Worm (Caenorhabditis elegans): ENCODE data around the gene msp-3.

msp-3 gene

DNA sequence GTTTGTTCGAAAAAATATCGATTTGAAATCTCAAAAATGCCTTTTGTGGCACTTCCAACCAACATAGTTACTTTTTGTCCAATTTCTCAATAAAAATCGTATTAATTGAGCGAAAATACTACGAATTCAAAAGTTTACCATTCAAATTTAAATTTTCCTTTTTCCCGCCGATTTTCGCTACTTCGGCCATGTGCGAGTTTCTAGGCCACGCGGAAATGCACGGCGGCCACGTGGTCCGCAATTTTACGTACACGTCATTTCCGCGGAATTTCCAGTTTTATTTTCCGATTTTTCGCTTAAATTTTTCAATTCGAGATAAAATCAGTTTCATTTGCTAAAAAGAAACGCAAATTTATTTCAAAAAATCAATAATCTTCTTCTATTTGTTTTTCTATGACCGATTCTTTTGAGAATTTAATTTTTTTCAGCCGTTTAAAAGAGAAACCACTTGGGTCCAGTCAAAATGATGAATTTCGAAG, 46.1 kb downstream of the msp-3 start, which contains the start of gene eas-1:
TSS of gene eas-1 (plus strand) at position 429 of the 479 bp plus-strand sequence.
- TF ChIP-seq sptf-1 (tag; optimal IDR thresholded peaks at IDR 0.05) (peak; percentile 43), sem-2 (GFP tag; optimal IDR thresholded peaks at IDR 0.05) (no peak), ceh-83 (GFP tag; optimal IDR thresholded peaks at IDR 0.05) (no peak), nhr-12 (tag; optimal IDR thresholded peaks at IDR 0.05) (no peak), elt-3 (tag; optimal IDR thresholded peaks at IDR 0.05) (no peak), mep-1 (tag; optimal IDR thresholded peaks at IDR 0.05) (peak; percentile 68), hlh-1 (tag; optimal IDR thresholded peaks at IDR 0.05) (no peak), ceh-39 (tag; optimal IDR thresholded peaks at IDR 0.05) (no peak), cnd-1 (tag; optimal IDR thresholded peaks at IDR 0.05) (no peak), tbx-8 (GFP tag; optimal IDR thresholded peaks at IDR 0.05) (no peak), unc-120 (tag; optimal IDR thresholded peaks at IDR 0.05; ENCODE audit: poor library complexity, severe bottlenecking) (no peak), pha-4 (tag; optimal IDR thresholded peaks at IDR 0.05) (peak; percentile 46), zip-8 (tag; optimal IDR thresholded peaks at IDR 0.05) (no peak), M03D4.4 (tag; optimal IDR thresholded peaks at IDR 0.05) (no peak), nhr-76 (tag; optimal IDR thresholded peaks at IDR 0.05) (no peak), lin-13 (tag; optimal IDR thresholded peaks at IDR 0.05) (peak; percentile 38), nhr-237 (tag; optimal IDR thresholded peaks at IDR 0.05) (peak; percentile 45), elt-1 (tag; optimal IDR thresholded peaks at IDR 0.05; ENCODE audit: borderline replicate concordance, insufficient read depth) (no peak), ztf-11 (tag; optimal IDR thresholded peaks at IDR 0.05) (no peak), drap-1 (GFP tag; optimal IDR thresholded peaks at IDR 0.05) (peak; percentile 18), nhr-28 (tag; optimal IDR thresholded peaks at IDR 0.05) (no peak), lsy-2 (tag; optimal IDR thresholded peaks at IDR 0.05) (peak; percentile 64), ces-1 (GFP tag; optimal IDR thresholded peaks at IDR 0.05) (peak; percentile 12), mls-2 (tag; optimal IDR thresholded peaks at IDR 0.05) (peak; percentile 31), lin-32 (GFP tag; optimal IDR thresholded peaks at IDR 0.05) (peak; percentile 25), snpc-4 (tag; optimal IDR thresholded peaks at IDR 0.05) (no peak), blmp-1 (tag; optimal IDR thresholded peaks at IDR 0.05) (no peak), mab-5 (tag; optimal IDR thresholded peaks at IDR 0.05) (no peak)

DNA sequence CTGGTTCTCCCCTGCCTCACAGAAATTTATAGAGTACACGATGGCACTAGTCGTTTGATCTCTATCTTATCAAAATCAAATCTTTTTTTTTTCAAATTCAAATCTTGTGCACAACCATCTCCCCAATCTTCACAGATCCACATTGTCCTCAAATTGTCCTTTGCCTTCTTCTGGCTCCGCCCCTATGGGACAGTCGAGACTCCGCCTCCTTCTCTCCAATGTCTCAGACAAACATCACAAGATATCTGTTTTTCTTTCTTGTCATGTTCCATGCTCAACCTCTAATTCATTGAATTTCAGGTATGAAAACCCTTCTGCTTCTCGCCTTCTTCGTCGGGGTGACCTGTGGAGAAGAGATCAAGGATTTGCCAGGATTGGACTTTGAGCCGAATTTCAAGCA, 48.7 kb downstream of the msp-3 start, which contains the start of gene ctsa-1.1:
TSS of gene ctsa-1.1 (plus strand) at position 301 of the 400 bp plus-strand sequence.
- TF ChIP-seq ham-2 (GFP tag; optimal IDR thresholded peaks at IDR 0.05) (no peak), nhr-28 (tag; optimal IDR thresholded peaks at IDR 0.05) (no peak), cnd-1 (tag; optimal IDR thresholded peaks at IDR 0.05) (no peak), sem-2 (GFP tag; optimal IDR thresholded peaks at IDR 0.05) (no peak), elt-1 (tag; optimal IDR thresholded peaks at IDR 0.05; ENCODE audit: borderline replicate concordance, insufficient read depth) (no peak), bed-3 (GFP tag; optimal IDR thresholded peaks at IDR 0.05) (no peak), unc-39 (tag; optimal IDR thresholded peaks at IDR 0.05) (no peak), lin-13 (tag; optimal IDR thresholded peaks at IDR 0.05) (no peak), nhr-237 (tag; optimal IDR thresholded peaks at IDR 0.05) (no peak), nhr-76 (tag; optimal IDR thresholded peaks at IDR 0.05) (no peak)

- TF ChIP-seq sem-2 (GFP tag; optimal IDR thresholded peaks at IDR 0.05) (no peak), drap-1 (GFP tag; optimal IDR thresholded peaks at IDR 0.05) (no peak), unc-62 (GFP tag; optimal IDR thresholded peaks at IDR 0.05) (peak; percentile 2), zip-8 (tag; optimal IDR thresholded peaks at IDR 0.05) (no peak), mab-5 (tag; optimal IDR thresholded peaks at IDR 0.05) (peak; percentile 12), ceh-83 (GFP tag; optimal IDR thresholded peaks at IDR 0.05) (no peak), lin-13 (tag; optimal IDR thresholded peaks at IDR 0.05) (no peak)
These were observed 49.5 kb downstream of the msp-3 start for ce11 chrII:4736585-4736984.

Measured in whole organism, mixed stage, embryonic.